Fruit fly (Drosophila melanogaster) whole organism, embryonic: ENCODE results near the gene ea.

Experiments used
- B-H2 ChIP-seq: fragments of 200-800 bp; sonication (Bioruptor generic); optimal IDR thresholded peaks from 2 replicates; lab custom pipeline; 2018; ENCODE audit warnings: missing biosample characterization, mild to moderate bottlenecking, missing genetic modification characterization
- Bteb2 ChIP-seq: fragments of 200-800 bp; sonication (Bioruptor generic); optimal IDR thresholded peaks from 2 replicates; lab custom pipeline; 2016; ENCODE audit warnings: missing biosample characterization, missing genetic modification characterization
- CG10321 ChIP-seq: fragments of 200-800 bp; sonication (Bioruptor generic); IDR thresholded peaks from 2 replicates; pipeline ENCODE4 v1.3.6; 2022; ENCODE audit warnings: missing biosample characterization, missing genetic modification characterization
- CG10366 ChIP-seq: fragments of 200-800 bp; sonication (Bioruptor generic); IDR thresholded peaks from 2 replicates; pipeline ENCODE4 v1.3.6; 2022; ENCODE audit warnings: missing biosample characterization, missing genetic modification characterization
- CG10431 ChIP-seq: fragments of 200-800 bp; sonication (Bioruptor generic); optimal IDR thresholded peaks from 3 replicates; lab custom pipeline; 2018; ENCODE audit warnings: missing biosample characterization, mild to moderate bottlenecking, missing genetic modification characterization
- CG10462 ChIP-seq: fragments of 200-800 bp; sonication (Bioruptor generic); optimal IDR thresholded peaks from 2 replicates; lab custom pipeline; 2016; ENCODE audit warnings: missing biosample characterization, missing genetic modification characterization
- CG10543 ChIP-seq: fragments of 200-800 bp; sonication (Bioruptor generic); optimal IDR thresholded peaks from 3 replicates; lab custom pipeline; 2017; ENCODE audit warnings: missing biosample characterization, mild to moderate bottlenecking, missing genetic modification characterization, moderate library complexity
- CG10959 ChIP-seq: fragments of 200-800 bp; sonication (Bioruptor generic); IDR thresholded peaks from 2 replicates; pipeline ENCODE4 v1.3.6; 2022; ENCODE audit warnings: missing biosample characterization, missing genetic modification characterization
- CG11398 ChIP-seq: fragments of 200-800 bp; sonication (Bioruptor generic); optimal IDR thresholded peaks from 2 replicates; lab custom pipeline; 2016; ENCODE audit warnings: missing biosample characterization, missing genetic modification characterization
- CG12299 ChIP-seq: fragments of 200-800 bp; sonication (Bioruptor generic); optimal IDR thresholded peaks from 2 replicates; lab custom pipeline; 2018; ENCODE audit warnings: missing biosample characterization, mild to moderate bottlenecking, missing genetic modification characterization
- CG12391 ChIP-seq: fragments of 200-800 bp; sonication (Bioruptor generic); optimal IDR thresholded peaks from 3 replicates; lab custom pipeline; 2018; ENCODE audit warnings: missing biosample characterization, mild to moderate bottlenecking, missing genetic modification characterization, moderate library complexity
- CG12659 ChIP-seq: fragments of 200-800 bp; sonication (Bioruptor generic); optimal IDR thresholded peaks from 3 replicates; lab custom pipeline; 2017; ENCODE audit warnings: mild to moderate bottlenecking, missing biosample characterization, missing genetic modification reagents, missing genetic modification characterization
- CG1602 ChIP-seq: fragments of 200-800 bp; sonication (Bioruptor generic); optimal IDR thresholded peaks from 3 replicates; lab custom pipeline; 2016; ENCODE audit warnings: missing biosample characterization, missing genetic modification characterization
- CG16863 ChIP-seq: fragments of 200-800 bp; sonication (Bioruptor generic); optimal IDR thresholded peaks from 3 replicates; lab custom pipeline; 2016; ENCODE audit warnings: missing biosample characterization, missing genetic modification characterization
- CG17328 ChIP-seq: fragments of 200-800 bp; sonication (Bioruptor generic); IDR thresholded peaks from 2 replicates; pipeline ENCODE4 v1.3.6; 2022; ENCODE audit warnings: missing biosample characterization, missing genetic modification characterization
- CG32767 ChIP-seq: fragments of 200-800 bp; sonication (Bioruptor generic); IDR thresholded peaks from 2 replicates; pipeline ENCODE4 v1.3.6; 2022; ENCODE audit warnings: missing biosample characterization, missing genetic modification characterization
- CG34224 ChIP-seq: fragments of 200-800 bp; sonication (Bioruptor generic); IDR thresholded peaks from 3 replicates; pipeline ENCODE4 v1.3.6; 2022; ENCODE audit warnings: missing biosample characterization, missing genetic modification characterization; ENCODE audit not compliant: partially characterized antibody
- CG7556 ChIP-seq: fragments of 200-800 bp; sonication (Bioruptor generic); optimal IDR thresholded peaks from 2 replicates; lab custom pipeline; 2017; ENCODE audit warnings: missing biosample characterization, mild to moderate bottlenecking, missing genetic modification characterization
- CG7786 ChIP-seq: fragments of 200-800 bp; sonication (Bioruptor generic); optimal IDR thresholded peaks from 2 replicates; lab custom pipeline; 2016; ENCODE audit warnings: missing biosample characterization, missing genetic modification characterization
- CG7987 ChIP-seq: fragments of 200-800 bp; sonication (Bioruptor generic); optimal IDR thresholded peaks from 2 replicates; lab custom pipeline; 2018; ENCODE audit warnings: missing biosample characterization, mild to moderate bottlenecking, missing genetic modification characterization, moderate library complexity
- CG8290 ChIP-seq, 3 experiments: fragments of 200-800 bp; sonication (Bioruptor generic); optimal IDR thresholded peaks; 2 replicates each; lab custom pipeline; 2016 to 2019; ENCODE audit warnings: missing biosample characterization in 3 of 3, missing genetic modification characterization in 3 of 3, mild to moderate bottlenecking in 2 of 3, moderate library complexity in 1 of 3
- CG8478 ChIP-seq: fragments of >200 bp; optimal IDR thresholded peaks from 2 replicates; lab custom pipeline; 2018
- Camta ChIP-seq: fragments of 200-800 bp; sonication (Bioruptor generic); optimal IDR thresholded peaks from 2 replicates; lab custom pipeline; 2016; ENCODE audit warnings: missing biosample characterization, missing genetic modification characterization
- Deaf1 ChIP-seq: fragments of 200-800 bp; optimal IDR thresholded peaks from 3 replicates; lab custom pipeline; 2019; ENCODE audit warnings: missing biosample characterization, mild to moderate bottlenecking, missing genetic modification characterization, moderate library complexity
- Dek ChIP-seq: fragments of 200-800 bp; sonication (Bioruptor generic); optimal IDR thresholded peaks from 3 replicates; lab custom pipeline; 2019; ENCODE audit warnings: missing biosample characterization, mild to moderate bottlenecking, missing genetic modification characterization, moderate library complexity
- Dref ChIP-seq: fragments of 200-800 bp; sonication (Bioruptor generic); IDR thresholded peaks from 2 replicates; pipeline ENCODE4 v1.3.6; 2022; ENCODE audit warnings: missing biosample characterization, missing genetic modification characterization
- E2f2 ChIP-seq: fragments of 200-800 bp; sonication (Bioruptor generic); IDR thresholded peaks from 2 replicates; pipeline ENCODE4 v1.3.6; 2022; ENCODE audit warnings: missing biosample characterization, missing genetic modification characterization
- Ets65A ChIP-seq: fragments of 200-800 bp; sonication (Bioruptor generic); peaks from one replicate; lab custom pipeline; 2016; ENCODE audit warnings: missing biosample characterization, missing genetic modification characterization
- GATAe ChIP-seq: fragments of 200-800 bp; sonication (Bioruptor generic); conservative IDR thresholded peaks from 2 replicates; pipeline ENCODE4 v1.3.6; 2022; ENCODE audit warnings: missing biosample characterization, missing genetic modification characterization
- H15 ChIP-seq: fragments of 200-800 bp; sonication (Bioruptor generic); IDR thresholded peaks from 3 replicates; pipeline ENCODE4 v1.3.6; 2022; ENCODE audit warnings: missing biosample characterization, missing genetic modification characterization
- Hsf ChIP-seq: fragments of 200-800 bp; sonication (Bioruptor generic); optimal IDR thresholded peaks from 3 replicates; lab custom pipeline; 2016; ENCODE audit warnings: missing biosample characterization, missing genetic modification characterization
- MESR4 ChIP-seq: fragments of 200-800 bp; sonication (Bioruptor generic); optimal IDR thresholded peaks from 2 replicates; lab custom pipeline; 2018; ENCODE audit warnings: missing biosample characterization, mild to moderate bottlenecking, missing genetic modification characterization, moderate library complexity
- MTF-1 ChIP-seq: fragments of 200-800 bp; sonication (Bioruptor generic); optimal IDR thresholded peaks from 2 replicates; lab custom pipeline; 2018; ENCODE audit warnings: missing biosample characterization, mild to moderate bottlenecking, missing genetic modification characterization, borderline replicate concordance
- Mad ChIP-seq: fragments of 200-800 bp; sonication (Bioruptor generic); optimal IDR thresholded peaks from 2 replicates; lab custom pipeline; 2016; ENCODE audit warnings: missing biosample characterization, missing genetic modification characterization
- Sry-β ChIP-seq: fragments of 200-800 bp; sonication (Bioruptor generic); optimal IDR thresholded peaks from 2 replicates; lab custom pipeline; 2018; ENCODE audit warnings: missing biosample characterization, mild to moderate bottlenecking, missing genetic modification characterization, moderate library complexity
- bab2 ChIP-seq: fragments of 200-800 bp; sonication (Bioruptor generic); optimal IDR thresholded peaks from 2 replicates; lab custom pipeline; 2016; ENCODE audit warnings: missing biosample characterization, missing genetic modification characterization
- bbx ChIP-seq: fragments of 200-800 bp; sonication (Bioruptor generic); IDR thresholded peaks from 2 replicates; pipeline ENCODE4 v1.3.6; 2022; ENCODE audit warnings: missing biosample characterization, missing genetic modification characterization; ENCODE audit not compliant: partially characterized antibody
- bcd ChIP-seq: fragments of 200-800 bp; sonication (Bioruptor generic); optimal IDR thresholded peaks from 2 replicates; lab custom pipeline; 2017; ENCODE audit warnings: missing biosample characterization, mild to moderate bottlenecking, missing genetic modification characterization
- corto ChIP-seq: fragments of 200-800 bp; sonication (Bioruptor generic); optimal IDR thresholded peaks from 2 replicates; lab custom pipeline; 2016; ENCODE audit warnings: missing biosample characterization, mild to moderate bottlenecking, missing genetic modification characterization, moderate library complexity
- ftz-f1 ChIP-seq: fragments of 200-800 bp; sonication (Bioruptor generic); optimal IDR thresholded peaks from 2 replicates; lab custom pipeline; 2016; ENCODE audit warnings: missing biosample characterization, missing genetic modification characterization
- lbe ChIP-seq: fragments of 200-800 bp; sonication (Bioruptor generic); optimal IDR thresholded peaks from 2 replicates; lab custom pipeline; 2016; ENCODE audit warnings: missing biosample characterization, mild to moderate bottlenecking, missing genetic modification characterization
- lmd ChIP-seq: fragments of 200-800 bp; sonication (Bioruptor generic); IDR thresholded peaks from 2 replicates; pipeline ENCODE4 v1.3.6; 2022; ENCODE audit warnings: missing biosample characterization, missing genetic modification characterization
- mam ChIP-seq: fragments of 200-800 bp; sonication (Bioruptor generic); optimal IDR thresholded peaks from 3 replicates; lab custom pipeline; 2016; ENCODE audit warnings: missing biosample characterization, missing genetic modification characterization
- nom ChIP-seq: fragments of 200-800 bp; sonication (Bioruptor generic); optimal IDR thresholded peaks from 2 replicates; lab custom pipeline; 2017; ENCODE audit warnings: missing biosample characterization, missing genetic modification characterization, mild to moderate bottlenecking, moderate library complexity, missing genetic modification reagents
- pfk ChIP-seq: fragments of 200-800 bp; sonication (Bioruptor generic); optimal IDR thresholded peaks from 2 replicates; lab custom pipeline; 2018; ENCODE audit warnings: missing biosample characterization, mild to moderate bottlenecking, missing genetic modification characterization, moderate library complexity
- phol ChIP-seq: fragments of 200-800 bp; sonication (Bioruptor generic); optimal IDR thresholded peaks from 3 replicates; lab custom pipeline; 2018; ENCODE audit warnings: missing biosample characterization, mild to moderate bottlenecking, missing genetic modification characterization, moderate library complexity
- pita ChIP-seq: fragments of 200-800 bp; sonication (Bioruptor generic); optimal IDR thresholded peaks from 2 replicates; lab custom pipeline; 2017; ENCODE audit warnings: missing biosample characterization, mild to moderate bottlenecking, missing genetic modification characterization
- sens ChIP-seq: fragments of 200-800 bp; sonication (Bioruptor generic); peaks from one replicate; lab custom pipeline; 2016; ENCODE audit warnings: missing biosample characterization, missing genetic modification characterization
- toy ChIP-seq: fragments of 200-800 bp; sonication (Bioruptor generic); IDR thresholded peaks from 2 replicates; pipeline ENCODE4 v1.3.6; 2022; ENCODE audit warnings: missing biosample characterization, missing genetic modification characterization
- vnd ChIP-seq: fragments of 200-800 bp; sonication (Bioruptor generic); IDR thresholded peaks from 3 replicates; pipeline ENCODE4 v1.3.6; 2022; ENCODE audit warnings: missing biosample characterization, missing genetic modification characterization; ENCODE audit not compliant: partially characterized antibody
- vvl ChIP-seq: fragments of 200-800 bp; sonication (Bioruptor generic); IDR thresholded peaks from 2 replicates; pipeline ENCODE4 v1.3.6; 2022; ENCODE audit warnings: missing biosample characterization, missing genetic modification characterization
- zfh2 ChIP-seq: fragments of 200-800 bp; sonication (Bioruptor generic); optimal IDR thresholded peaks from 2 replicates; lab custom pipeline; 2016; ENCODE audit warnings: missing biosample characterization, missing genetic modification characterization

Gene ea

dm6 chr3R:15363608-15364007 lies 35.1 kb downstream of the ea start, which contains the start of gene CG6171 (continued):
- TF ChIP-seq CG8290 (GFP tag; optimal IDR thresholded peaks at IDR 0.05; lab: Kevin White, UChicago) (no peak), CG8290 (tag; optimal IDR thresholded peaks at IDR 0.05; lab: Kevin White, UChicago) (no peak), CG17328 (GFP tag; lab: Robert Waterston, UW) (no peak), GATAe (no peak), lbe (GFP tag; lab: Kevin White, UChicago) (peak; percentile 28), MTF-1 (no peak), CG10321 (GFP tag; lab: Robert Waterston, UW) (no peak), toy (GFP tag; lab: Robert Waterston, UW) (no peak), CG11398 (GFP tag; lab: Kevin White, UChicago) (no peak), CG10462 (GFP tag; lab: Kevin White, UChicago) (no peak), CG8478 (lab: Kevin White, UChicago) (no peak), CG1602 (GFP tag; lab: Kevin White, UChicago) (no peak), vvl (GFP tag; lab: Robert Waterston, UW) (no peak; the same call in 1 of the 2 replicates), mam (GFP tag; lab: Kevin White, UChicago) (no peak), CG7786 (no peak), Dek (tag; lab: Kevin White, UChicago) (no peak), zfh2 (no peak), B-H2 (GFP tag; lab: Kevin White, UChicago) (no peak), CG10543 (GFP tag; lab: Kevin White, UChicago) (no peak), H15 (GFP tag; lab: Robert Waterston, UW) (no peak), vnd (GFP tag; lab: Robert Waterston, UW) (no peak; the same call in 2 of the 3 replicates), CG12391 (tag; lab: Kevin White, UChicago) (no peak), lmd (GFP tag; lab: Robert Waterston, UW) (no peak), CG10366 (no peak), phol (tag; lab: Kevin White, UChicago) (peak; percentile 41), corto (GFP tag; lab: Kevin White, UChicago) (no peak), Ets65A (GFP tag; lab: Kevin White, UChicago) (no peak), CG12299 (tag; lab: Kevin White, UChicago) (no peak), bbx (GFP tag; lab: Robert Waterston, UW) (0 out of 2 replicates have a peak, but pooled peaks have one; percentile 55), CG7556 (GFP tag; lab: Kevin White, UChicago) (no peak), MESR4 (GFP tag; lab: Kevin White, UChicago) (peak; percentile 64), Sry-β (GFP tag; lab: Kevin White, UChicago) (no peak), pfk (GFP tag; lab: Kevin White, UChicago) (no peak), CG32767 (GFP tag; lab: Robert Waterston, UW) (peak; percentile 47; the same call in 1 of the 2 replicates), Camta (GFP tag; lab: Kevin White, UChicago) (no peak), CG34224 (peak; percentile 48; the same call in 2 of the 3 replicates), Mad (GFP tag; lab: Kevin White, UChicago) (no peak), sens (GFP tag; lab: Kevin White, UChicago) (peak; percentile 80), Dref (peak; percentile 76), Deaf1 (tag; lab: Kevin White, UChicago) (no peak), nom (no peak), CG12659 (GFP tag; lab: Kevin White, UChicago) (peak; percentile 4), Bteb2 (no peak), Hsf (GFP tag; lab: Kevin White, UChicago) (no peak), CG7987 (GFP tag; lab: Kevin White, UChicago) (no peak), CG10959 (GFP tag; lab: Robert Waterston, UW) (no peak), bab2 (GFP tag; lab: Kevin White, UChicago) (no peak), CG10431 (GFP tag; lab: Kevin White, UChicago) (no peak), E2f2 (peak; percentile 91), pita (no peak), ftz-f1 (GFP tag; lab: Kevin White, UChicago) (no peak), CG16863 (GFP tag; lab: Kevin White, UChicago) (peak; percentile 75), bcd (GFP tag; lab: Kevin White, UChicago) (no peak)
